Fruit fly (Drosophila melanogaster): Measurements from ENCODE around the gene Pli.

Gene Pli

DNA sequence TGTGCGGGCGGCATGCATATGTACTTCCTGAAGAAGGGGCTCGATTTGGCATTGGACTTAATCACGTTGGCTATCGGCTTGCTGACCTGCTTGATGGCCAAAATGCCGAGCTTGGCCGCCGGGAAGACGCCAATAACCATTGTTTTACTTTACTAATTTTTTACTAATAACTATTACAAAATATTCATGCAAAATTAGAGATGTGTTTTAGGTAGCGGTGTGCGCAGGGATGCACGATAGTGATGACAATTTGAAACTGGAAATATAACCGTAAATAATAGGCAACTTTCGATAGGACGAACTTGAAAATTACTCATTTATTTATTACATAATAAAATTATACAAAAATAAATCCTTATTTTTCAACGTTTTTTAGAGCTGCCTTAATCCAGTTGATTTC, 37.6 kb upstream of the Pli start, which contains the start of gene CG13601 (continued):
- no peak for TF ChIP-seq repo (GFP tag; optimal IDR thresholded peaks at IDR 0.05)
- peak; percentile 22 for TF ChIP-seq bigmax (GFP tag; optimal IDR thresholded peaks at IDR 0.05)
- TF ChIP-seq MESR4 (GFP tag; optimal IDR thresholded peaks at IDR 0.05): peak; percentile 81

DNA sequence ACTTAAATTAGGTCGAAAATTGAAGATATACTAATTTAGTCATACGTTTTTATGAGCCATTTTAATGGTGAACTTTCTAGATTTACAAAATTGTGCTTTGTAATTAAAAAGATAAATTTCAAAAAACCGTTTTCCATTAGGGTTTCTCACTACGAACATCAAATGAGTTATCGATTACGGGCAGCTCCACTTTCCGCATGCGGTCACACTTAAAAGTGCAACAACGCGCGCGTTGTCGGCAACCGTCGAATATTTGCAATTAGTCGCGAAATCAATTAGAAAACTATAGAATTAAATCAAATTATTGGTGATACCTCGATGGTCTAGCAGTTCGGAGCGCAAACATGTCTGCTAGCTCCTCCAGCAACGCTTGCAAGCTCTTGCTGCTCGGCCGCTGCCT, 34.3 kb upstream of the Pli start, which contains the start of gene Ndc1:
TSS of gene Ndc1 (plus strand) at position 200 of the 400 bp plus-strand sequence.
- TF ChIP-seq Eip74EF (GFP tag; optimal IDR thresholded peaks at IDR 0.05) (no peak), NK7.1 (GFP tag; optimal IDR thresholded peaks at IDR 0.05) (no peak), Oli (tag; optimal IDR thresholded peaks at IDR 0.05) (no peak), CG17568 (GFP tag; optimal IDR thresholded peaks at IDR 0.05) (peak; percentile 100), ci (GFP tag; IDR thresholded peaks at IDR 0.05) (no peak), CG7357 (GFP tag; IDR thresholded peaks at IDR 0.05) (no peak), ken (GFP tag; IDR thresholded peaks at IDR 0.05) (no peak), ato (GFP tag; IDR thresholded peaks at IDR 0.05; ENCODE audit: partially characterized antibody) (no peak), prd (optimal IDR thresholded peaks at IDR 0.05) (no peak), prd (GFP tag; IDR thresholded peaks at IDR 0.05) (no peak), Awh (GFP tag; IDR thresholded peaks at IDR 0.05) (no peak), Sry-β (GFP tag; optimal IDR thresholded peaks at IDR 0.05) (no peak), CG1832 (GFP tag; optimal IDR thresholded peaks at IDR 0.05) (no peak), CG3847 (GFP tag; IDR thresholded peaks at IDR 0.05) (no peak), Mrtf (GFP tag; IDR thresholded peaks at IDR 0.05) (no peak), lab (GFP tag; optimal IDR thresholded peaks at IDR 0.05) (no peak), CG6765 (GFP tag; optimal IDR thresholded peaks at IDR 0.05) (no peak), CG12071 (GFP tag; optimal IDR thresholded peaks at IDR 0.05) (no peak), chif (GFP tag; optimal IDR thresholded peaks at IDR 0.05) (no peak), CG18619 (GFP tag; optimal IDR thresholded peaks at IDR 0.05) (no peak), CG1024 (GFP tag; IDR thresholded peaks at IDR 0.05) (no peak), CG6683 (GFP tag; optimal IDR thresholded peaks at IDR 0.05) (no peak), CG17802 (tag; optimal IDR thresholded peaks at IDR 0.05) (no peak), Rx (GFP tag; IDR thresholded peaks at IDR 0.05) (no peak), tna (GFP tag; IDR thresholded peaks at IDR 0.05; ENCODE audit: partially characterized antibody) (no peak), sens-2 (GFP tag; IDR thresholded peaks at IDR 0.05) (no peak), Nf-YB (GFP tag; optimal IDR thresholded peaks at IDR 0.05) (no peak), Hr78 (GFP tag; optimal IDR thresholded peaks at IDR 0.05) (no peak), CG10543 (GFP tag; optimal IDR thresholded peaks at IDR 0.05) (no peak), CG7745 (tag; optimal IDR thresholded peaks at IDR 0.05) (no peak), Bgb (GFP tag; IDR thresholded peaks at IDR 0.05; ENCODE audit: partially characterized antibody) (peak; percentile 44; the same call in 1 of the 2 replicates), ATbp (GFP tag; optimal IDR thresholded peaks at IDR 0.05) (no peak), otp (GFP tag; IDR thresholded peaks at IDR 0.05) (no peak), mld (GFP tag; IDR thresholded peaks at IDR 0.05; ENCODE audit: partially characterized antibody) (no peak), ac (GFP tag; optimal IDR thresholded peaks at IDR 0.05) (no peak), gcm2 (GFP tag; optimal IDR thresholded peaks at IDR 0.05) (no peak), CG1602 (GFP tag; optimal IDR thresholded peaks at IDR 0.05) (no peak), eyg (GFP tag; optimal IDR thresholded peaks at IDR 0.05) (no peak), Poxn (GFP tag; IDR thresholded peaks at IDR 0.05) (no peak), Lpt (GFP tag; optimal IDR thresholded peaks at IDR 0.05) (no peak), Doc2 (GFP tag; IDR thresholded peaks at IDR 0.05) (no peak), bab2 (GFP tag; optimal IDR thresholded peaks at IDR 0.05) (no peak), Sox102F (GFP tag; optimal IDR thresholded peaks at IDR 0.05) (no peak), CG11504 (tag; optimal IDR thresholded peaks at IDR 0.05) (no peak), pfk (GFP tag; optimal IDR thresholded peaks at IDR 0.05) (no peak), stwl (tag; optimal IDR thresholded peaks at IDR 0.05) (peak; percentile 6)

Measured in whole organism, embryonic.